Fruit fly (Drosophila melanogaster) whole organism, pupa: ENCODE measurements around the gene capu.

Experiments
- CG14655 ChIP-seq: fragments of 200-800 bp; sonication (Bioruptor generic); optimal IDR thresholded peaks from 3 replicates; lab custom pipeline; 2017; ENCODE audit warnings: mild to moderate bottlenecking, missing biosample characterization, missing genetic modification reagents, missing genetic modification characterization
- EcR ChIP-seq: fragments of 200-800 bp; sonication (Bioruptor generic); optimal IDR thresholded peaks from 3 replicates; lab custom pipeline; 2019; ENCODE audit warnings: missing biosample characterization, missing genetic modification characterization, mild to moderate bottlenecking, moderate library complexity, missing genetic modification reagents
- Ets98B ChIP-seq: fragments of 200-800 bp; sonication (Bioruptor generic); IDR thresholded peaks from 2 replicates; pipeline ENCODE4 v1.3.6; 2022; ENCODE audit warnings: missing biosample characterization, missing genetic modification characterization
- Pif1A ChIP-seq: fragments of 200-800 bp; sonication (Bioruptor generic); optimal IDR thresholded peaks from 3 replicates; lab custom pipeline; 2016; ENCODE audit warnings: missing biosample characterization, missing genetic modification characterization
- gl ChIP-seq: fragments of 200-800 bp; sonication (Bioruptor generic); optimal IDR thresholded peaks from 2 replicates; lab custom pipeline; 2018; ENCODE audit warnings: missing biosample characterization, mild to moderate bottlenecking, missing genetic modification characterization

DNA sequence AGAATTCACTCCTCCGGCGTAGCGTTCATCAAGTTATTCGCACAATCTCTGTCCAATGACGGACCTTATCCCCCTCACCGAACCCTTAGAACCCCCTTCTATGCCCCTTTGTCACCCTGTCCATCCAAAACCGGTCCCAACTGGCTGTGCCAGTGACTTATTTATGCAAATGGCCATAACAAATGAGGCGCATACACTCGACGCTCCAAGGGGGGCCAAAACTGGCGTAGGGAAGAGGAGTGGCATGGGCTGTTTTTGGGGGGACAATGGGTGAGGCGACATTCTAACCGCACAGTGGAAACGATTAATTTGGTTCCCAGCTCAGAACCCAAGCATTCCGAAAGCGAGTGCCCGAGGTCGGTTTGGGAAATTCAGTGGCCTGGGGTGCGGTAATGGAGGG, 31.0 kb upstream of the capu start:
- TF ChIP-seq EcR: no peak
- no peak for TF ChIP-seq Ets98B (GFP tag; lab: Robert Waterston, UW)
- no peak for TF ChIP-seq gl (tag; lab: Kevin White, UChicago)
- no peak for TF ChIP-seq CG14655
- TF ChIP-seq Pif1A (GFP tag; lab: Kevin White, UChicago): no peak
